Fruit fly (Drosophila melanogaster) whole organism, embryonic: ENCODE data around the gene Xport-B.

ENCODE experiments used
- Ada2b ChIP-seq: fragments of 200-800 bp; sonication (Bioruptor generic); IDR thresholded peaks from 2 replicates; pipeline ENCODE4 v1.3.6; 2022; ENCODE audit warnings: missing biosample characterization, missing genetic modification characterization
- Atf6 ChIP-seq: fragments of 200-800 bp; sonication (Bioruptor generic); IDR thresholded peaks from 2 replicates; pipeline ENCODE4 v1.3.6; 2022; ENCODE audit warnings: missing biosample characterization, missing genetic modification characterization
- CG10565 ChIP-seq: fragments of 200-800 bp; sonication (Bioruptor generic); optimal IDR thresholded peaks from 3 replicates; lab custom pipeline; 2016; ENCODE audit warnings: missing biosample characterization, mild to moderate bottlenecking, missing genetic modification characterization
- CG11247 ChIP-seq: fragments of 200-800 bp; sonication (Bioruptor generic); IDR thresholded peaks from 2 replicates; pipeline ENCODE4 v1.3.6; 2022; ENCODE audit warnings: missing biosample characterization, missing genetic modification characterization
- CG12071 ChIP-seq: fragments of 200-800 bp; sonication (Bioruptor generic); optimal IDR thresholded peaks from 3 replicates; lab custom pipeline; 2018; ENCODE audit warnings: missing biosample characterization, mild to moderate bottlenecking, missing genetic modification characterization
- CG12659 ChIP-seq: fragments of 200-800 bp; sonication (Bioruptor generic); optimal IDR thresholded peaks from 3 replicates; lab custom pipeline; 2017; ENCODE audit warnings: mild to moderate bottlenecking, missing biosample characterization, missing genetic modification reagents, missing genetic modification characterization
- CG13287 ChIP-seq: fragments of 200-800 bp; sonication (Bioruptor generic); IDR thresholded peaks from 2 replicates; pipeline ENCODE4 v1.3.6; 2022; ENCODE audit warnings: missing biosample characterization, missing genetic modification characterization; ENCODE audit not compliant: partially characterized antibody
- CG14050 ChIP-seq: fragments of 200-800 bp; sonication (Bioruptor generic); IDR thresholded peaks from 3 replicates; pipeline ENCODE4 v1.3.6; 2022; ENCODE audit warnings: missing biosample characterization, missing genetic modification characterization
- CG17802 ChIP-seq: fragments of 200-800 bp; sonication (Bioruptor generic); optimal IDR thresholded peaks from 2 replicates; lab custom pipeline; 2018; ENCODE audit warnings: missing biosample characterization, mild to moderate bottlenecking, missing genetic modification characterization, moderate library complexity
- CG17829 ChIP-seq: fragments of 200-800 bp; optimal IDR thresholded peaks from 2 replicates; lab custom pipeline; 2019; ENCODE audit warnings: missing biosample characterization, mild to moderate bottlenecking, missing genetic modification characterization, moderate library complexity
- CG2875 ChIP-seq: fragments of 200-800 bp; sonication (Bioruptor generic); optimal IDR thresholded peaks from 2 replicates; lab custom pipeline; 2017; ENCODE audit warnings: missing biosample characterization, mild to moderate bottlenecking, missing genetic modification characterization, missing genetic modification reagents
- CG2889 ChIP-seq: fragments of 200-800 bp; sonication (Bioruptor generic); IDR thresholded peaks from 3 replicates; pipeline ENCODE4 v1.3.6; 2022; ENCODE audit warnings: missing biosample characterization, missing genetic modification characterization
- CG30403 ChIP-seq: fragments of 200-800 bp; sonication (Bioruptor generic); optimal IDR thresholded peaks from 3 replicates; lab custom pipeline; 2016; ENCODE audit warnings: missing biosample characterization, missing genetic modification characterization
- CG30431 ChIP-seq: fragments of 200-800 bp; sonication (Bioruptor generic); optimal IDR thresholded peaks from 2 replicates; lab custom pipeline; 2017; ENCODE audit warnings: missing biosample characterization, missing genetic modification characterization
- CG31441 ChIP-seq: fragments of 200-800 bp; sonication (Bioruptor generic); IDR thresholded peaks from 2 replicates; pipeline ENCODE4 v1.3.6; 2022; ENCODE audit warnings: missing biosample characterization, missing genetic modification characterization
- CG33213 ChIP-seq: fragments of 200-800 bp; sonication (Bioruptor generic); optimal IDR thresholded peaks from 3 replicates; lab custom pipeline; 2016; ENCODE audit warnings: missing biosample characterization, missing genetic modification characterization
- CG5180 ChIP-seq: fragments of 200-800 bp; sonication (Bioruptor generic); optimal IDR thresholded peaks from 3 replicates; lab custom pipeline; 2017; ENCODE audit warnings: missing biosample characterization, missing genetic modification characterization, mild to moderate bottlenecking, moderate library complexity, missing genetic modification reagents
- CG6683 ChIP-seq: fragments of 200-800 bp; sonication (Bioruptor generic); optimal IDR thresholded peaks from 2 replicates; lab custom pipeline; 2017; ENCODE audit warnings: missing biosample characterization, mild to moderate bottlenecking, missing genetic modification characterization, missing genetic modification reagents
- CG6765 ChIP-seq: fragments of 200-800 bp; sonication (Bioruptor generic); optimal IDR thresholded peaks from 3 replicates; lab custom pipeline; 2017; ENCODE audit warnings: missing biosample characterization, mild to moderate bottlenecking, missing genetic modification characterization
- CG7357 ChIP-seq: fragments of 200-800 bp; sonication (Bioruptor generic); IDR thresholded peaks from 3 replicates; pipeline ENCODE4 v1.3.6; 2022; ENCODE audit warnings: missing biosample characterization, missing genetic modification characterization
- CG7372 ChIP-seq: fragments of 200-800 bp; sonication (Bioruptor generic); IDR thresholded peaks from 2 replicates; pipeline ENCODE4 v1.3.6; 2022; ENCODE audit warnings: missing biosample characterization, missing genetic modification characterization
- CG7556 ChIP-seq: fragments of 200-800 bp; sonication (Bioruptor generic); optimal IDR thresholded peaks from 2 replicates; lab custom pipeline; 2017; ENCODE audit warnings: missing biosample characterization, mild to moderate bottlenecking, missing genetic modification characterization
- CG7745 ChIP-seq: fragments of 200-800 bp; sonication (Bioruptor generic); optimal IDR thresholded peaks from 2 replicates; lab custom pipeline; 2018; ENCODE audit warnings: missing biosample characterization, mild to moderate bottlenecking, missing genetic modification characterization, moderate library complexity
- CG9727 ChIP-seq: fragments of 200-800 bp; sonication (Bioruptor generic); optimal IDR thresholded peaks from 3 replicates; lab custom pipeline; 2017; ENCODE audit warnings: missing biosample characterization, mild to moderate bottlenecking, missing genetic modification characterization
- Camta ChIP-seq: fragments of 200-800 bp; sonication (Bioruptor generic); optimal IDR thresholded peaks from 2 replicates; lab custom pipeline; 2016; ENCODE audit warnings: missing biosample characterization, missing genetic modification characterization
- Dbx ChIP-seq: fragments of 200-800 bp; sonication (Bioruptor generic); IDR thresholded peaks from 3 replicates; pipeline ENCODE4 v1.3.6; 2022; ENCODE audit warnings: missing biosample characterization, missing genetic modification characterization
- Dp ChIP-seq: fragments of 200-800 bp; sonication (Bioruptor generic); optimal IDR thresholded peaks from 2 replicates; lab custom pipeline; 2018; ENCODE audit warnings: missing biosample characterization, mild to moderate bottlenecking, missing genetic modification characterization, moderate library complexity
- Dref ChIP-seq: fragments of 200-800 bp; sonication (Bioruptor generic); IDR thresholded peaks from 2 replicates; pipeline ENCODE4 v1.3.6; 2022; ENCODE audit warnings: missing biosample characterization, missing genetic modification characterization
- Fer3 ChIP-seq: fragments of 200-800 bp; sonication (Bioruptor generic); optimal IDR thresholded peaks from 2 replicates; lab custom pipeline; 2018; ENCODE audit warnings: missing biosample characterization, mild to moderate bottlenecking, missing genetic modification characterization, moderate library complexity
- H2.0 ChIP-seq: fragments of 200-800 bp; sonication (Bioruptor generic); IDR thresholded peaks from 2 replicates; pipeline ENCODE4 v1.3.6; 2022; ENCODE audit warnings: missing biosample characterization, missing genetic modification characterization
- MBD-R2 ChIP-seq: fragments of 200-800 bp; sonication (Bioruptor generic); IDR thresholded peaks from 2 replicates; pipeline ENCODE4 v1.3.6; 2022; ENCODE audit warnings: missing biosample characterization, missing genetic modification characterization
- Trl ChIP-seq, 3 experiments: fragments of >200 bp in 2 of 3; fragments of 200-800 bp in 1 of 3; sonication (Bioruptor generic) in 1 of 3; optimal IDR thresholded peaks; 2 replicates in 1 of 3; 3 replicates in 2 of 3; lab custom pipeline; 2016 to 2017; ENCODE audit warnings: missing biosample characterization in 1 of 3, missing genetic modification characterization in 1 of 3
- bab2 ChIP-seq: fragments of 200-800 bp; sonication (Bioruptor generic); optimal IDR thresholded peaks from 2 replicates; lab custom pipeline; 2016; ENCODE audit warnings: missing biosample characterization, missing genetic modification characterization
- caup ChIP-seq: fragments of 200-800 bp; sonication (Bioruptor generic); optimal IDR thresholded peaks from 3 replicates; lab custom pipeline; 2017; ENCODE audit warnings: missing biosample characterization, mild to moderate bottlenecking, missing genetic modification characterization, moderate library complexity; ENCODE audit not compliant: severe bottlenecking
- ci ChIP-seq: fragments of 200-800 bp; sonication (Bioruptor generic); IDR thresholded peaks from 3 replicates; pipeline ENCODE4 v1.3.6; 2022; ENCODE audit warnings: missing biosample characterization, missing genetic modification characterization
- ewg ChIP-seq: fragments of 200-800 bp; sonication (Bioruptor generic); optimal IDR thresholded peaks from 3 replicates; lab custom pipeline; 2017; ENCODE audit warnings: mild to moderate bottlenecking, missing biosample characterization, missing genetic modification reagents, missing genetic modification characterization
- grau ChIP-seq: fragments of 200-800 bp; optimal IDR thresholded peaks from 3 replicates; lab custom pipeline; 2019; ENCODE audit warnings: missing biosample characterization, mild to moderate bottlenecking, missing genetic modification characterization, moderate library complexity
- gsb-n ChIP-seq: fragments of 200-800 bp; sonication (Bioruptor generic); optimal IDR thresholded peaks from 3 replicates; lab custom pipeline; 2018; ENCODE audit warnings: missing biosample characterization, mild to moderate bottlenecking, missing genetic modification characterization
- kah ChIP-seq: fragments of 200-800 bp; sonication (Bioruptor generic); optimal IDR thresholded peaks from 2 replicates; lab custom pipeline; 2018; ENCODE audit warnings: missing biosample characterization, mild to moderate bottlenecking, missing genetic modification characterization
- lola ChIP-seq, 3 experiments: fragments of >200 bp in 2 of 3; fragments of 200-800 bp in 1 of 3; sonication (Bioruptor generic) in 1 of 3; optimal IDR thresholded peaks; 2 replicates each; lab custom pipeline; 2017 to 2019; ENCODE audit warnings: missing biosample characterization in 3 of 3, missing genetic modification characterization in 3 of 3, mild to moderate bottlenecking in 1 of 3, moderate library complexity in 1 of 3
- mirr ChIP-seq: fragments of 200-800 bp; sonication (Bioruptor generic); optimal IDR thresholded peaks from 3 replicates; lab custom pipeline; 2018; ENCODE audit warnings: missing biosample characterization, mild to moderate bottlenecking, missing genetic modification characterization
- nerfin-2 ChIP-seq: fragments of 200-800 bp; sonication (Bioruptor generic); IDR thresholded peaks from 2 replicates; pipeline ENCODE4 v1.3.6; 2022; ENCODE audit warnings: missing biosample characterization, missing genetic modification characterization; ENCODE audit not compliant: partially characterized antibody
- peb ChIP-seq: fragments of 200-800 bp; sonication (Bioruptor generic); IDR thresholded peaks from 2 replicates; pipeline ENCODE4 v1.3.6; 2022; ENCODE audit warnings: missing biosample characterization, missing genetic modification characterization
- row ChIP-seq: fragments of 200-800 bp; sonication (Bioruptor generic); IDR thresholded peaks from 3 replicates; pipeline ENCODE4 v1.3.6; 2022; ENCODE audit warnings: missing biosample characterization, missing genetic modification characterization
- salm ChIP-seq: fragments of 200-800 bp; sonication (Bioruptor generic); optimal IDR thresholded peaks from 2 replicates; lab custom pipeline; 2018; ENCODE audit warnings: missing biosample characterization, mild to moderate bottlenecking, missing genetic modification characterization
- sd ChIP-seq: fragments of 200-800 bp; sonication (Bioruptor generic); optimal IDR thresholded peaks from 3 replicates; lab custom pipeline; 2018; ENCODE audit warnings: missing biosample characterization, mild to moderate bottlenecking, missing genetic modification characterization, moderate library complexity
- seq ChIP-seq: fragments of 200-800 bp; sonication (Bioruptor generic); IDR thresholded peaks from 2 replicates; pipeline ENCODE4 v1.3.6; 2022; ENCODE audit warnings: missing biosample characterization, missing genetic modification characterization
- tna ChIP-seq: fragments of 200-800 bp; sonication (Bioruptor generic); IDR thresholded peaks from 2 replicates; pipeline ENCODE4 v1.3.6; 2022; ENCODE audit warnings: missing biosample characterization, missing genetic modification characterization; ENCODE audit not compliant: partially characterized antibody

The Xport-B gene

DNA sequence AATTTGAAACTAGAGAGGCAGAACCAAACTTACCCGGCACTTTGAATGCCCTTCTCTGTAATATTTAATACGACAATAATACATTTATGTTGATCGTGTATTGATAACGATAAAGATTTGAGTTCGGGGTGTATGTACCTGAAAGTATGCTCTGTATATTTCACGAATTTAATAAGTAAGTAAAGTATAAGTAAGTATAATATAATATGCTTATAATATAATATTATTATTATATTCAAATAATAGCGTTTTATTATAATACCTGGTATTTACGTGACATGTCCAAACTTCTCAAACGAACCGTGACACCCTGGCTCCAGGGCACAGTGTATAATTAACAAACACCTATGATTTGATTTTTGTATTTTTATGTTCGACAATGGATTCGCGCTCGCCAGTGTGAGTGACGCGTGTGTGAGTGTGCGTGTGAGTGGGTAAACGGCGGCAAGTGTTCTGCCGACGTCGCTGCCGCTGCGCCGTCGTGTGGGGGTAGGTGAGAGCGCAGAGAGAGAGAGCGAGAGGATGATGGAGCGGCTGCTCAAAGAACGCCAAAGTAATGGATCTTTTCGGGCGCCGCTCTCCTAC is 25.5 kb downstream of the Xport-B start (continued):
- TF ChIP-seq CG10565 (GFP tag; lab: Kevin White, UChicago) (no peak), CG9727 (GFP tag; lab: Kevin White, UChicago) (peak; percentile 81), salm (tag; lab: Kevin White, UChicago) (peak; percentile 53), CG11247 (GFP tag; lab: Robert Waterston, UW) (peak; percentile 12; the same call in 1 of the 2 replicates), CG6765 (GFP tag; lab: Kevin White, UChicago) (peak; percentile 76), Fer3 (peak; percentile 86), CG30403 (GFP tag; lab: Kevin White, UChicago) (peak; percentile 55), grau (tag; lab: Kevin White, UChicago) (peak; percentile 85), Trl (optimal IDR thresholded peaks at IDR 0.05; lab: Kevin White, UChicago) (peak; percentile 89 to 95), Trl (GFP tag; optimal IDR thresholded peaks at IDR 0.05; lab: Kevin White, UChicago) (no peak), CG31441 (peak; percentile 77), CG17829 (tag; lab: Kevin White, UChicago) (peak; percentile 59), peb (GFP tag; lab: Robert Waterston, UW) (0 out of 2 replicates have a peak, but pooled peaks have one; percentile 36), Ada2b (GFP tag; lab: Robert Waterston, UW) (peak; percentile 55; the same call in 1 of the 2 replicates), sd (tag; lab: Kevin White, UChicago) (peak; percentile 65), CG2875 (GFP tag; lab: Kevin White, UChicago) (peak; percentile 40), kah (GFP tag; lab: Kevin White, UChicago) (peak; percentile 44), mirr (peak; percentile 70), CG7745 (peak; percentile 4), caup (peak; percentile 86), CG33213 (GFP tag; lab: Kevin White, UChicago) (peak; percentile 27), CG6683 (GFP tag; lab: Kevin White, UChicago) (peak; percentile 79), Atf6 (GFP tag; lab: Robert Waterston, UW) (peak; percentile 64; the same call in 1 of the 2 replicates), bab2 (no peak), Camta (GFP tag; lab: Kevin White, UChicago) (no peak), CG5180 (peak; percentile 64), MBD-R2 (GFP tag; lab: Robert Waterston, UW) (peak; percentile 36; the same call in 1 of the 2 replicates), Dref (GFP tag; lab: Robert Waterston, UW) (no peak), lola (GFP tag; optimal IDR thresholded peaks at IDR 0.05; lab: Kevin White, UChicago) (peak in 1 of 3 experiments; percentile 15), H2.0 (GFP tag; lab: Robert Waterston, UW) (no peak; the same call in 1 of the 2 replicates), row (GFP tag; lab: Robert Waterston, UW) (peak; percentile 79), CG2889 (GFP tag; lab: Robert Waterston, UW) (0 out of 3 replicates have a peak, but pooled peaks have one; percentile 17), nerfin-2 (GFP tag; lab: Robert Waterston, UW) (no peak), seq (peak; percentile 13; the same call in 1 of the 2 replicates), CG7372 (GFP tag; lab: Robert Waterston, UW) (peak; percentile 62), CG13287 (GFP tag; lab: Robert Waterston, UW) (peak; percentile 29), CG17802 (tag; lab: Kevin White, UChicago) (no peak), Dp (GFP tag; lab: Kevin White, UChicago) (no peak), ewg (peak; percentile 43), ci (GFP tag; lab: Robert Waterston, UW) (0 out of 3 replicates have a peak, but pooled peaks have one; percentile 20), tna (GFP tag; lab: Robert Waterston, UW) (no peak), Dbx (peak; percentile 77), CG12071 (GFP tag; lab: Kevin White, UChicago) (peak; percentile 33), CG14050 (GFP tag; lab: Robert Waterston, UW) (peak; percentile 20; the same call in 1 of the 3 replicates), CG30431 (GFP tag; lab: Kevin White, UChicago) (peak; percentile 23), CG7556 (GFP tag; lab: Kevin White, UChicago) (peak; percentile 81), gsb-n (peak; percentile 18), CG7357 (GFP tag; lab: Robert Waterston, UW) (peak; percentile 63), CG12659 (peak; percentile 78)
